Fruit fly (Drosophila melanogaster): ENCODE measurements around the gene Jhbp7.

The Jhbp7 gene

dm6 chr3R:25262322-25262761, 24.9 kb downstream of the Jhbp7 start, which contains the start of the genes Kdsr and CG11858:
Gene Kdsr, minus strand, starts transcription at chr3R:25262498.
Gene CG11858, plus strand, starts transcription at chr3R:25262741.
- TF ChIP-seq Smox (GFP tag; optimal IDR thresholded peaks at IDR 0.05) (no peak), CG8319 (GFP tag; optimal IDR thresholded peaks at IDR 0.05) (no peak), pdm3 (GFP tag; optimal IDR thresholded peaks at IDR 0.05) (no peak), Sox15 (GFP tag; optimal IDR thresholded peaks at IDR 0.05) (peak; percentile 13), topi (GFP tag; optimal IDR thresholded peaks at IDR 0.05) (no peak), svp (GFP tag) (peak; percentile 95), Sox102F (GFP tag; optimal IDR thresholded peaks at IDR 0.05) (no peak), lz (GFP tag; optimal IDR thresholded peaks at IDR 0.05) (peak; percentile 77), salr (GFP tag; optimal IDR thresholded peaks at IDR 0.05) (no peak), CG6808 (GFP tag; optimal IDR thresholded peaks at IDR 0.05) (no peak), CG16779 (tag; optimal IDR thresholded peaks at IDR 0.05) (no peak), cyc (GFP tag; optimal IDR thresholded peaks at IDR 0.05) (no peak), CG8632 (GFP tag; optimal IDR thresholded peaks at IDR 0.05) (no peak), Hr4 (GFP tag; optimal IDR thresholded peaks at IDR 0.05) (no peak), CG6163 (GFP tag; IDR thresholded peaks at IDR 0.05) (peak; percentile 58; the same call in 1 of the 3 replicates), CG1621 (tag; optimal IDR thresholded peaks at IDR 0.05) (peak; percentile 44), CG34406 (GFP tag; optimal IDR thresholded peaks at IDR 0.05) (no peak), CG10631 (GFP tag; optimal IDR thresholded peaks at IDR 0.05) (no peak), Lpt (GFP tag; optimal IDR thresholded peaks at IDR 0.05) (peak; percentile 6), CG3032 (tag; optimal IDR thresholded peaks at IDR 0.05) (peak; percentile 58), Eip78C (GFP tag) (no peak), fkh (GFP tag; optimal IDR thresholded peaks at IDR 0.05) (peak; percentile 76), spab (GFP tag; optimal IDR thresholded peaks at IDR 0.05) (no peak), CG7368 (GFP tag; optimal IDR thresholded peaks at IDR 0.05) (no peak), vri (GFP tag; optimal IDR thresholded peaks at IDR 0.05) (peak; percentile 94), CG6792 (GFP tag; optimal IDR thresholded peaks at IDR 0.05) (no peak), dac (GFP tag; optimal IDR thresholded peaks at IDR 0.05) (no peak), CG11762 (GFP tag; optimal IDR thresholded peaks at IDR 0.05; ENCODE audit: insufficient read depth) (no peak), Hr38 (GFP tag; optimal IDR thresholded peaks at IDR 0.05) (no peak), CG32006 (GFP tag; optimal IDR thresholded peaks at IDR 0.05) (no peak), CG6276 (GFP tag; optimal IDR thresholded peaks at IDR 0.05) (no peak), CG15336 (GFP tag; IDR thresholded peaks at IDR 0.05) (0 out of 2 replicates have a peak, but pooled peaks have one; percentile 43), fd85E (GFP tag; optimal IDR thresholded peaks at IDR 0.05) (no peak), OdsH (GFP tag; optimal IDR thresholded peaks at IDR 0.05) (no peak), net (GFP tag; optimal IDR thresholded peaks at IDR 0.05) (no peak), CG31627 (GFP tag; optimal IDR thresholded peaks at IDR 0.05) (peak; percentile 73), Sox14 (GFP tag; optimal IDR thresholded peaks at IDR 0.05) (no peak), Ets21C (GFP tag; optimal IDR thresholded peaks at IDR 0.05) (no peak), ss (GFP tag; optimal IDR thresholded peaks at IDR 0.05) (no peak), eg (GFP tag; IDR thresholded peaks at IDR 0.05) (peak; percentile 72; the same call in 2 of the 3 replicates), Eip75B (GFP tag; optimal IDR thresholded peaks at IDR 0.05) (no peak), CG11902 (GFP tag; optimal IDR thresholded peaks at IDR 0.05) (no peak), acj6 (GFP tag; optimal IDR thresholded peaks at IDR 0.05) (no peak), Hr39 (GFP tag; optimal IDR thresholded peaks at IDR 0.05) (no peak), CG10669 (GFP tag; optimal IDR thresholded peaks at IDR 0.05) (no peak), CG9139 (GFP tag; optimal IDR thresholded peaks at IDR 0.05) (no peak), CG6854 (GFP tag; optimal IDR thresholded peaks at IDR 0.05) (no peak), achi (GFP tag; optimal IDR thresholded peaks at IDR 0.05) (peak; percentile 36), CG3919 (GFP tag; optimal IDR thresholded peaks at IDR 0.05) (no peak), fd59A (GFP tag; optimal IDR thresholded peaks at IDR 0.05) (no peak), Blimp-1 (GFP tag; optimal IDR thresholded peaks at IDR 0.05) (no peak), CG11294 (GFP tag; IDR thresholded peaks at IDR 0.05) (peak; percentile 28; the same call in 1 of the 2 replicates), CG8119 (GFP tag; IDR thresholded peaks at IDR 0.05) (peak; percentile 44; the same call in 2 of the 3 replicates)
